Fruit fly (Drosophila melanogaster) whole organism, embryonic: ENCODE data around the gene wek.

ENCODE experiments used
- BEAF-32 ChIP-seq: fragments of 200-800 bp; sonication (Bioruptor generic); optimal IDR thresholded peaks from 3 replicates; lab custom pipeline; 2017; ENCODE audit warnings: missing biosample characterization, missing genetic modification characterization, mild to moderate bottlenecking, moderate library complexity, missing genetic modification reagents
- Bgb ChIP-seq: fragments of 200-800 bp; sonication (Bioruptor generic); IDR thresholded peaks from 2 replicates; pipeline ENCODE4 v1.3.6; 2022; ENCODE audit warnings: missing biosample characterization, missing genetic modification characterization; ENCODE audit not compliant: partially characterized antibody
- CG11456 ChIP-seq: fragments of 200-800 bp; sonication (Bioruptor generic); IDR thresholded peaks from 3 replicates; pipeline ENCODE4 v1.3.6; 2022; ENCODE audit warnings: missing biosample characterization, missing genetic modification characterization
- CG13624 ChIP-seq: fragments of 200-800 bp; sonication (Bioruptor generic); optimal IDR thresholded peaks from 2 replicates; lab custom pipeline; 2016; ENCODE audit warnings: missing biosample characterization, missing genetic modification characterization
- CG14860 ChIP-seq: fragments of 200-800 bp; sonication (Bioruptor generic); IDR thresholded peaks from 3 replicates; pipeline ENCODE4 v1.3.6; 2022; ENCODE audit warnings: missing biosample characterization, missing genetic modification characterization; ENCODE audit not compliant: partially characterized antibody
- CG17186 ChIP-seq: fragments of 200-800 bp; sonication (Bioruptor generic); optimal IDR thresholded peaks from 3 replicates; lab custom pipeline; 2017; ENCODE audit warnings: missing biosample characterization, missing genetic modification reagents, missing genetic modification characterization
- CG17328 ChIP-seq: fragments of 200-800 bp; sonication (Bioruptor generic); IDR thresholded peaks from 2 replicates; pipeline ENCODE4 v1.3.6; 2022; ENCODE audit warnings: missing biosample characterization, missing genetic modification characterization
- CG18764 ChIP-seq: fragments of 200-800 bp; sonication (Bioruptor generic); optimal IDR thresholded peaks from 3 replicates; lab custom pipeline; 2016; ENCODE audit warnings: missing biosample characterization, missing genetic modification characterization
- CG2116 ChIP-seq: fragments of 200-800 bp; sonication (Bioruptor generic); optimal IDR thresholded peaks from 3 replicates; lab custom pipeline; 2018; ENCODE audit warnings: missing biosample characterization, mild to moderate bottlenecking, missing genetic modification characterization
- CG2129 ChIP-seq: fragments of 200-800 bp; sonication (Bioruptor generic); IDR thresholded peaks from 2 replicates; pipeline ENCODE4 v1.3.6; 2022; ENCODE audit warnings: missing biosample characterization, missing genetic modification characterization; ENCODE audit not compliant: partially characterized antibody
- CG34422 ChIP-seq: fragments of 200-800 bp; sonication (Bioruptor generic); IDR thresholded peaks from 3 replicates; pipeline ENCODE4 v1.3.6; 2022; ENCODE audit warnings: missing biosample characterization, missing genetic modification characterization
- CG4328 ChIP-seq: fragments of 200-800 bp; sonication (Bioruptor generic); optimal IDR thresholded peaks from 3 replicates; lab custom pipeline; 2017; ENCODE audit warnings: missing biosample characterization, missing genetic modification reagents, missing genetic modification characterization
- CG4617 ChIP-seq: fragments of 200-800 bp; sonication (Bioruptor generic); optimal IDR thresholded peaks from 3 replicates; lab custom pipeline; 2016; ENCODE audit warnings: missing biosample characterization, missing genetic modification characterization, borderline replicate concordance
- CG4854 ChIP-seq: fragments of 200-800 bp; sonication (Bioruptor generic); optimal IDR thresholded peaks from 2 replicates; lab custom pipeline; 2016; ENCODE audit warnings: missing biosample characterization, missing genetic modification characterization, inconsistent platforms
- CG5180 ChIP-seq: fragments of 200-800 bp; sonication (Bioruptor generic); optimal IDR thresholded peaks from 3 replicates; lab custom pipeline; 2017; ENCODE audit warnings: missing biosample characterization, missing genetic modification characterization, mild to moderate bottlenecking, moderate library complexity, missing genetic modification reagents
- CG6791 ChIP-seq: fragments of 200-800 bp; sonication (Bioruptor generic); IDR thresholded peaks from 3 replicates; pipeline ENCODE4 v1.3.6; 2022; ENCODE audit warnings: missing biosample characterization, missing genetic modification characterization; ENCODE audit not compliant: partially characterized antibody
- CG7556 ChIP-seq: fragments of 200-800 bp; sonication (Bioruptor generic); optimal IDR thresholded peaks from 2 replicates; lab custom pipeline; 2017; ENCODE audit warnings: missing biosample characterization, mild to moderate bottlenecking, missing genetic modification characterization
- Dip2 ChIP-seq: fragments of 200-800 bp; sonication (Bioruptor generic); IDR thresholded peaks from 2 replicates; pipeline ENCODE4 v1.3.6; 2022; ENCODE audit warnings: missing biosample characterization, missing genetic modification characterization
- Dref ChIP-seq: fragments of 200-800 bp; sonication (Bioruptor generic); IDR thresholded peaks from 2 replicates; pipeline ENCODE4 v1.3.6; 2022; ENCODE audit warnings: missing biosample characterization, missing genetic modification characterization
- Ets97D ChIP-seq: fragments of 200-800 bp; sonication (Bioruptor generic); optimal IDR thresholded peaks from 3 replicates; lab custom pipeline; 2016; ENCODE audit warnings: missing biosample characterization, missing genetic modification characterization
- H15 ChIP-seq: fragments of 200-800 bp; sonication (Bioruptor generic); IDR thresholded peaks from 3 replicates; pipeline ENCODE4 v1.3.6; 2022; ENCODE audit warnings: missing biosample characterization, missing genetic modification characterization
- HLH4C ChIP-seq: fragments of 200-800 bp; sonication (Bioruptor generic); IDR thresholded peaks from 3 replicates; pipeline ENCODE4 v1.3.6; 2022; ENCODE audit warnings: missing biosample characterization, missing genetic modification characterization; ENCODE audit not compliant: partially characterized antibody
- Hey ChIP-seq: fragments of 200-800 bp; sonication (Bioruptor generic); optimal IDR thresholded peaks from 3 replicates; lab custom pipeline; 2018; ENCODE audit warnings: missing biosample characterization, mild to moderate bottlenecking, missing genetic modification characterization
- Hmr ChIP-seq: fragments of 200-800 bp; sonication (Bioruptor generic); optimal IDR thresholded peaks from 3 replicates; lab custom pipeline; 2017; ENCODE audit warnings: mild to moderate bottlenecking, missing biosample characterization, missing genetic modification reagents, missing genetic modification characterization
- MBD-R2 ChIP-seq: fragments of 200-800 bp; sonication (Bioruptor generic); IDR thresholded peaks from 2 replicates; pipeline ENCODE4 v1.3.6; 2022; ENCODE audit warnings: missing biosample characterization, missing genetic modification characterization
- Max ChIP-seq: fragments of 200-800 bp; sonication (Bioruptor generic); optimal IDR thresholded peaks from 2 replicates; lab custom pipeline; 2016; ENCODE audit warnings: missing biosample characterization, mild to moderate bottlenecking, missing genetic modification characterization
- Med ChIP-seq: fragments of 200-800 bp; sonication (Bioruptor generic); peaks from one replicate; lab custom pipeline; 2016; ENCODE audit warnings: missing biosample characterization, missing genetic modification characterization, mild to moderate bottlenecking, inconsistent platforms, moderate library complexity
- Oaz ChIP-seq: fragments of 200-800 bp; sonication (Bioruptor generic); IDR thresholded peaks from 2 replicates; pipeline ENCODE4 v1.3.6; 2022; ENCODE audit warnings: missing biosample characterization, missing genetic modification characterization
- Opbp ChIP-seq: fragments of 200-800 bp; sonication (Bioruptor generic); IDR thresholded peaks from 3 replicates; pipeline ENCODE4 v1.3.6; 2022; ENCODE audit warnings: missing biosample characterization, missing genetic modification characterization; ENCODE audit not compliant: partially characterized antibody
- Optix ChIP-seq: fragments of 200-800 bp; sonication (Bioruptor generic); IDR thresholded peaks from 3 replicates; pipeline ENCODE4 v1.3.6; 2022; ENCODE audit warnings: missing biosample characterization, missing genetic modification characterization
- Poxn ChIP-seq: fragments of 200-800 bp; sonication (Bioruptor generic); IDR thresholded peaks from 2 replicates; pipeline ENCODE4 v1.3.6; 2022; ENCODE audit warnings: missing biosample characterization, missing genetic modification characterization
- Ssrp ChIP-seq: fragments of 200-800 bp; sonication (Bioruptor generic); optimal IDR thresholded peaks from 2 replicates; lab custom pipeline; 2018; ENCODE audit warnings: missing biosample characterization, mild to moderate bottlenecking, missing genetic modification characterization, moderate library complexity
- YL-1 ChIP-seq: fragments of 200-800 bp; sonication (Bioruptor generic); optimal IDR thresholded peaks from 3 replicates; lab custom pipeline; 2017; ENCODE audit warnings: missing biosample characterization, mild to moderate bottlenecking, missing genetic modification characterization
- corto ChIP-seq: fragments of 200-800 bp; sonication (Bioruptor generic); optimal IDR thresholded peaks from 2 replicates; lab custom pipeline; 2016; ENCODE audit warnings: missing biosample characterization, mild to moderate bottlenecking, missing genetic modification characterization, moderate library complexity
- crol ChIP-seq: fragments of 200-800 bp; sonication (Bioruptor generic); IDR thresholded peaks from 2 replicates; pipeline ENCODE4 v1.3.6; 2022; ENCODE audit warnings: missing biosample characterization, missing genetic modification characterization
- dysf ChIP-seq: fragments of 200-800 bp; sonication (Bioruptor generic); IDR thresholded peaks from 3 replicates; pipeline ENCODE4 v1.3.6; 2022; ENCODE audit warnings: missing biosample characterization, missing genetic modification characterization
- eve ChIP-seq, 2 experiments: fragments of >200 bp; optimal IDR thresholded peaks; 2 replicates each; lab custom pipeline; 2017; ENCODE audit warnings: missing biosample characterization in 2 of 2, missing genetic modification characterization in 2 of 2
- fd102C ChIP-seq: fragments of 200-800 bp; sonication (Bioruptor generic); optimal IDR thresholded peaks from 2 replicates; lab custom pipeline; 2018; ENCODE audit warnings: missing biosample characterization, mild to moderate bottlenecking, missing genetic modification characterization, moderate library complexity
- grau ChIP-seq: fragments of 200-800 bp; optimal IDR thresholded peaks from 3 replicates; lab custom pipeline; 2019; ENCODE audit warnings: missing biosample characterization, mild to moderate bottlenecking, missing genetic modification characterization, moderate library complexity
- gt ChIP-seq: fragments of 200-800 bp; sonication (Bioruptor generic); IDR thresholded peaks from 2 replicates; pipeline ENCODE4 v1.3.6; 2022; ENCODE audit warnings: missing biosample characterization, missing genetic modification characterization
- hbn ChIP-seq: fragments of 200-800 bp; sonication (Bioruptor generic); IDR thresholded peaks from 2 replicates; pipeline ENCODE4 v1.3.6; 2022; ENCODE audit warnings: missing biosample characterization, missing genetic modification characterization; ENCODE audit not compliant: partially characterized antibody
- ind ChIP-seq: fragments of 200-800 bp; sonication (Bioruptor generic); optimal IDR thresholded peaks from 3 replicates; lab custom pipeline; 2016; ENCODE audit warnings: missing biosample characterization, missing genetic modification characterization
- kah ChIP-seq: fragments of 200-800 bp; sonication (Bioruptor generic); optimal IDR thresholded peaks from 2 replicates; lab custom pipeline; 2018; ENCODE audit warnings: missing biosample characterization, mild to moderate bottlenecking, missing genetic modification characterization
- lola ChIP-seq, 3 experiments: fragments of >200 bp in 2 of 3; fragments of 200-800 bp in 1 of 3; sonication (Bioruptor generic) in 1 of 3; optimal IDR thresholded peaks; 2 replicates each; lab custom pipeline; 2017 to 2019; ENCODE audit warnings: missing biosample characterization in 3 of 3, missing genetic modification characterization in 3 of 3, mild to moderate bottlenecking in 1 of 3, moderate library complexity in 1 of 3
- oc ChIP-seq: fragments of 200-800 bp; sonication (Bioruptor generic); optimal IDR thresholded peaks from 2 replicates; lab custom pipeline; 2018; ENCODE audit warnings: missing biosample characterization, mild to moderate bottlenecking, missing genetic modification characterization, moderate library complexity
- phol ChIP-seq: fragments of 200-800 bp; sonication (Bioruptor generic); optimal IDR thresholded peaks from 3 replicates; lab custom pipeline; 2018; ENCODE audit warnings: missing biosample characterization, mild to moderate bottlenecking, missing genetic modification characterization, moderate library complexity
- pzg ChIP-seq: fragments of 200-800 bp; sonication (Bioruptor generic); optimal IDR thresholded peaks from 3 replicates; lab custom pipeline; 2018; ENCODE audit warnings: missing biosample characterization, mild to moderate bottlenecking, missing genetic modification characterization, moderate library complexity
- salm ChIP-seq: fragments of 200-800 bp; sonication (Bioruptor generic); optimal IDR thresholded peaks from 2 replicates; lab custom pipeline; 2018; ENCODE audit warnings: missing biosample characterization, mild to moderate bottlenecking, missing genetic modification characterization
- stwl ChIP-seq: fragments of 200-800 bp; sonication (Bioruptor generic); optimal IDR thresholded peaks from 3 replicates; lab custom pipeline; 2018; ENCODE audit warnings: missing biosample characterization, mild to moderate bottlenecking, missing genetic modification characterization, moderate library complexity
- zen2 ChIP-seq: fragments of 200-800 bp; sonication (Bioruptor generic); IDR thresholded peaks from 3 replicates; pipeline ENCODE4 v1.3.6; 2022; ENCODE audit warnings: missing biosample characterization, missing genetic modification characterization; ENCODE audit not compliant: partially characterized antibody

The wek gene

dm6 chr2L:15768097-15768496, at the start of gene wek (continued):
- no peak for TF ChIP-seq CG4854 (GFP tag; lab: Kevin White, UChicago)
- TF ChIP-seq Oaz (GFP tag; lab: Robert Waterston, UW), result no peak
- no peak for TF ChIP-seq corto
- TF ChIP-seq fd102C (GFP tag; lab: Kevin White, UChicago), result no peak
- TF ChIP-seq CG4328 (GFP tag; lab: Kevin White, UChicago), result no peak
- TF ChIP-seq Opbp (GFP tag; lab: Robert Waterston, UW), result peak; percentile 70; the same call in 2 of the 3 replicates
- no peak for TF ChIP-seq CG5180 (GFP tag; lab: Kevin White, UChicago)
- TF ChIP-seq CG4617 (GFP tag; lab: Kevin White, UChicago), result peak; percentile 41
- TF ChIP-seq ind, result no peak
- peak; percentile 84 for TF ChIP-seq HLH4C (GFP tag; lab: Robert Waterston, UW)
- TF ChIP-seq Max, result no peak
- TF ChIP-seq hbn (GFP tag; lab: Robert Waterston, UW), result peak; percentile 69
- peak; percentile 76 for TF ChIP-seq grau (tag; lab: Kevin White, UChicago)
- no peak for TF ChIP-seq Hey
- peak; percentile 25 for TF ChIP-seq Med (GFP tag; lab: Kevin White, UChicago)
- peak; percentile 79 for TF ChIP-seq zen2 (GFP tag; lab: Robert Waterston, UW)
- TF ChIP-seq CG17328 (GFP tag; lab: Robert Waterston, UW), result no peak
- peak; percentile 95 for TF ChIP-seq kah
- TF ChIP-seq Dip2, result no peak
- no peak for TF ChIP-seq gt (GFP tag; lab: Robert Waterston, UW)
- no peak for TF ChIP-seq H15 (GFP tag; lab: Robert Waterston, UW)
- TF ChIP-seq CG11456, result no peak
- TF ChIP-seq crol (GFP tag; lab: Robert Waterston, UW), result no peak
- TF ChIP-seq Dref, result peak; percentile 83
- TF ChIP-seq Ssrp (tag; lab: Kevin White, UChicago), result no peak
- TF ChIP-seq CG17186 (GFP tag; lab: Kevin White, UChicago), result peak; percentile 20
- peak; percentile 74 for TF ChIP-seq Bgb
- TF ChIP-seq Optix, result no peak
- TF ChIP-seq lola (GFP tag; optimal IDR thresholded peaks at IDR 0.05; lab: Kevin White, UChicago), result no peak
- no peak for TF ChIP-seq CG34422
- no peak for TF ChIP-seq CG7556
- TF ChIP-seq CG2116, result peak; percentile 79
- peak; percentile 24; the same call in 1 of the 2 replicates for TF ChIP-seq CG2129 (GFP tag; lab: Robert Waterston, UW)
- TF ChIP-seq BEAF-32 (GFP tag; lab: Kevin White, UChicago), result peak; percentile 64
- TF ChIP-seq Poxn (GFP tag; lab: Robert Waterston, UW), result no peak
- TF ChIP-seq eve (GFP tag; optimal IDR thresholded peaks at IDR 0.05; lab: Kevin White, UChicago), result no peak
- peak; percentile 20 for TF ChIP-seq YL-1
- peak; percentile 61 for TF ChIP-seq stwl
- no peak for TF ChIP-seq dysf
- peak; percentile 70 for TF ChIP-seq CG14860 (GFP tag; lab: Robert Waterston, UW)
- no peak for TF ChIP-seq oc (tag; lab: Kevin White, UChicago)
- TF ChIP-seq Ets97D (GFP tag; lab: Kevin White, UChicago), result no peak
- peak; percentile 83 for TF ChIP-seq MBD-R2 (GFP tag; lab: Robert Waterston, UW)
- TF ChIP-seq pzg (GFP tag; lab: Kevin White, UChicago), result peak; percentile 50
- no peak for TF ChIP-seq CG13624 (GFP tag; lab: Kevin White, UChicago)
- TF ChIP-seq salm, result no peak
- TF ChIP-seq Hmr, result no peak
- TF ChIP-seq phol (tag; lab: Kevin White, UChicago), result peak; percentile 50
- TF ChIP-seq CG6791 (GFP tag; lab: Robert Waterston, UW), result peak; percentile 82
- no peak for TF ChIP-seq CG18764 (GFP tag; lab: Kevin White, UChicago)
